Fruit fly (Drosophila melanogaster): ENCODE data around the gene wrm2.

DNA sequence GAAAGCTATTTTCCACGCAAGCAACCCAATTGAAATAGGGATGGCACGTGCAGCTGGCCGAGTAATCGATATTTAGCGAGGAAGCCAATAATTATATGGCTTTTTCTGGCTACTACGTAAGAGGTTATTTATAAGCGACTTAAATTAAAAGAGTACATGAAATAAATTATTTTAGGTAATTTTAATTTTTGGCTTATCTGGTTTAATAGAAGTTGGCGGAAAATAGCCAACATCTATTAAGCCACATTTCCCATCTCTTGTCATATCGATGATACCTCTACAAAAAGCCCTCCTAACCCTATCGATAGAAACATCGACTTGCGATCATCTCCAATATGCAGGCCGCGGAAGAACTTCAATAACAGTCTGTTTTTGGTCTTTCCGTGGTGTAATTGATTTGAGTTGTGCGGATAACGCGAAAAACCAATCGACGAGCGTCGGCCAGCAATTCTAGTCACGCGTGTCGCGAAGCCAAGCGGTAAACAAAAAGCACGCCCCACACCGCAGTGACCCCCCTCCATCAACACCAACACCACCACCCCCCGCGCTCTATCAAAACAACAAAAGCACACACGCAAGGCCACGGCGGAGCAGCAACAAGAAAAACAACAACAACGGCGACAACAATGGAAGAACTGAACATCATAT, 13.1 kb upstream of the wrm2 start, which contains the start of the genes Srp19 and qm:
- TF ChIP-seq Ets21C (GFP tag; optimal IDR thresholded peaks at IDR 0.05) (no peak), fkh (GFP tag; optimal IDR thresholded peaks at IDR 0.05) (peak; percentile 74), Ets96B (tag; optimal IDR thresholded peaks at IDR 0.05) (no peak), CG10669 (GFP tag; optimal IDR thresholded peaks at IDR 0.05) (no peak), OdsH (GFP tag; optimal IDR thresholded peaks at IDR 0.05) (no peak)
